Fruit fly (Drosophila melanogaster) whole organism, embryonic: Measurements from ENCODE around the gene CG2247.
A peak's percentile ranks its signal among the peaks of the same experiment; 100 is the strongest.

ENCODE experiments used
- Asciz ChIP-seq: fragments of 200-800 bp; sonication (Bioruptor generic); optimal IDR thresholded peaks from 2 replicates; lab custom pipeline; 2017; ENCODE audit warnings: missing biosample characterization, mild to moderate bottlenecking, missing genetic modification characterization, missing genetic modification reagents
- Atf-2 ChIP-seq: fragments of 200-800 bp; sonication (Bioruptor generic); optimal IDR thresholded peaks from 2 replicates; lab custom pipeline; 2016; ENCODE audit warnings: missing biosample characterization, missing genetic modification characterization
- BtbVII ChIP-seq: fragments of 200-800 bp; sonication (Bioruptor generic); optimal IDR thresholded peaks from 3 replicates; lab custom pipeline; 2017; ENCODE audit warnings: missing biosample characterization, mild to moderate bottlenecking, missing genetic modification characterization
- CG10431 ChIP-seq: fragments of 200-800 bp; sonication (Bioruptor generic); optimal IDR thresholded peaks from 3 replicates; lab custom pipeline; 2018; ENCODE audit warnings: missing biosample characterization, mild to moderate bottlenecking, missing genetic modification characterization
- CG10462 ChIP-seq: fragments of 200-800 bp; sonication (Bioruptor generic); optimal IDR thresholded peaks from 2 replicates; lab custom pipeline; 2016; ENCODE audit warnings: missing biosample characterization, missing genetic modification characterization
- CG10979 ChIP-seq: fragments of 200-800 bp; sonication (Bioruptor generic); optimal IDR thresholded peaks from 2 replicates; lab custom pipeline; 2018; ENCODE audit warnings: missing biosample characterization, mild to moderate bottlenecking, missing genetic modification characterization, moderate library complexity
- CG12155 ChIP-seq: fragments of 200-800 bp; sonication (Bioruptor generic); optimal IDR thresholded peaks from 3 replicates; lab custom pipeline; 2016; ENCODE audit warnings: missing biosample characterization, missing genetic modification characterization
- CG12236 ChIP-seq: fragments of 200-800 bp; sonication (Bioruptor generic); optimal IDR thresholded peaks from 2 replicates; lab custom pipeline; 2016; ENCODE audit warnings: missing biosample characterization, missing genetic modification characterization
- CG12744 ChIP-seq: fragments of 200-800 bp; sonication (Bioruptor generic); optimal IDR thresholded peaks from 2 replicates; lab custom pipeline; 2016; ENCODE audit warnings: missing biosample characterization, missing genetic modification characterization
- CG12769 ChIP-seq: fragments of 200-800 bp; sonication (Bioruptor generic); optimal IDR thresholded peaks from 2 replicates; lab custom pipeline; 2019; ENCODE audit warnings: missing biosample characterization, mild to moderate bottlenecking, missing genetic modification characterization, moderate library complexity
- CG13424 ChIP-seq: fragments of 200-800 bp; sonication (Bioruptor generic); optimal IDR thresholded peaks from 2 replicates; lab custom pipeline; 2019; ENCODE audit warnings: missing biosample characterization, mild to moderate bottlenecking, missing genetic modification characterization, moderate library complexity
- CG13775 ChIP-seq: fragments of 200-800 bp; sonication (Bioruptor generic); optimal IDR thresholded peaks from 3 replicates; lab custom pipeline; 2017; ENCODE audit warnings: missing biosample characterization, mild to moderate bottlenecking, missing genetic modification characterization
- CG14441 ChIP-seq: fragments of 200-800 bp; sonication (Bioruptor generic); IDR thresholded peaks from 2 replicates; pipeline ENCODE4 v1.3.6; 2022; ENCODE audit warnings: missing biosample characterization, missing genetic modification characterization
- CG14667 ChIP-seq: fragments of 200-800 bp; sonication (Bioruptor generic); IDR thresholded peaks from 2 replicates; pipeline ENCODE4 v1.3.6; 2022; ENCODE audit warnings: missing biosample characterization, missing genetic modification characterization
- CG15073 ChIP-seq: fragments of 200-800 bp; sonication (Bioruptor generic); optimal IDR thresholded peaks from 2 replicates; lab custom pipeline; 2016; ENCODE audit warnings: missing biosample characterization, missing genetic modification characterization
- CG15479 ChIP-seq: fragments of 200-800 bp; sonication (Bioruptor generic); optimal IDR thresholded peaks from 3 replicates; lab custom pipeline; 2019; ENCODE audit warnings: missing biosample characterization, mild to moderate bottlenecking, missing genetic modification characterization, moderate library complexity
- CG16779 ChIP-seq: fragments of 200-800 bp; sonication (Bioruptor generic); IDR thresholded peaks from 2 replicates; pipeline ENCODE4 v1.3.6; 2022; ENCODE audit warnings: missing biosample characterization, missing genetic modification characterization
- CG18599 ChIP-seq: fragments of 200-800 bp; sonication (Bioruptor generic); optimal IDR thresholded peaks from 3 replicates; lab custom pipeline; 2017; ENCODE audit warnings: missing biosample characterization, missing genetic modification characterization, mild to moderate bottlenecking, moderate library complexity, missing genetic modification reagents
- CG2120 ChIP-seq: fragments of 200-800 bp; sonication (Bioruptor generic); optimal IDR thresholded peaks from 3 replicates; lab custom pipeline; 2016; ENCODE audit warnings: missing biosample characterization, missing genetic modification characterization
- CG30403 ChIP-seq: fragments of 200-800 bp; sonication (Bioruptor generic); optimal IDR thresholded peaks from 3 replicates; lab custom pipeline; 2016; ENCODE audit warnings: missing biosample characterization, missing genetic modification characterization
- CG30431 ChIP-seq: fragments of 200-800 bp; sonication (Bioruptor generic); optimal IDR thresholded peaks from 2 replicates; lab custom pipeline; 2017; ENCODE audit warnings: missing biosample characterization, missing genetic modification characterization
- CG3838 ChIP-seq: fragments of 200-800 bp; sonication (Bioruptor generic); optimal IDR thresholded peaks from 3 replicates; lab custom pipeline; 2016; ENCODE audit warnings: missing biosample characterization, missing genetic modification characterization
- CG3995 ChIP-seq: fragments of 200-800 bp; sonication (Bioruptor generic); optimal IDR thresholded peaks from 3 replicates; lab custom pipeline; 2016; ENCODE audit warnings: missing biosample characterization, missing genetic modification characterization
- CG4360 ChIP-seq: fragments of 200-800 bp; sonication (Bioruptor generic); IDR thresholded peaks from 2 replicates; pipeline ENCODE4 v1.3.6; 2022; ENCODE audit warnings: missing biosample characterization, missing genetic modification characterization
- CG6175 ChIP-seq: fragments of 200-800 bp; sonication (Bioruptor generic); IDR thresholded peaks from 3 replicates; pipeline ENCODE4 v1.3.6; 2022; ENCODE audit warnings: missing biosample characterization, missing genetic modification characterization
- CG6854 ChIP-seq: fragments of 200-800 bp; sonication (Bioruptor generic); optimal IDR thresholded peaks from 3 replicates; lab custom pipeline; 2017; ENCODE audit warnings: missing biosample characterization, mild to moderate bottlenecking, missing genetic modification characterization
- CG7357 ChIP-seq: fragments of 200-800 bp; sonication (Bioruptor generic); IDR thresholded peaks from 3 replicates; pipeline ENCODE4 v1.3.6; 2022; ENCODE audit warnings: missing biosample characterization, missing genetic modification characterization
- CG7839 ChIP-seq: fragments of 200-800 bp; sonication (Bioruptor generic); optimal IDR thresholded peaks from 3 replicates; lab custom pipeline; 2018; ENCODE audit warnings: missing biosample characterization, mild to moderate bottlenecking, missing genetic modification characterization, moderate library complexity
- CG8944 ChIP-seq: fragments of 200-800 bp; sonication (Bioruptor generic); optimal IDR thresholded peaks from 3 replicates; lab custom pipeline; 2016; ENCODE audit warnings: missing biosample characterization, missing genetic modification characterization
- D19B ChIP-seq: fragments of 200-800 bp; sonication (Bioruptor generic); optimal IDR thresholded peaks from 2 replicates; lab custom pipeline; 2017; ENCODE audit warnings: missing biosample characterization, mild to moderate bottlenecking, missing genetic modification characterization
- Dad ChIP-seq: fragments of 200-800 bp; sonication (Bioruptor generic); optimal IDR thresholded peaks from 3 replicates; lab custom pipeline; 2016; ENCODE audit warnings: missing biosample characterization, missing genetic modification characterization
- Deaf1 ChIP-seq: fragments of 200-800 bp; optimal IDR thresholded peaks from 3 replicates; lab custom pipeline; 2019; ENCODE audit warnings: missing biosample characterization, mild to moderate bottlenecking, missing genetic modification characterization, moderate library complexity
- Dip2 ChIP-seq: fragments of 200-800 bp; sonication (Bioruptor generic); IDR thresholded peaks from 2 replicates; pipeline ENCODE4 v1.3.6; 2022; ENCODE audit warnings: missing biosample characterization, missing genetic modification characterization
- Dref ChIP-seq: fragments of 200-800 bp; sonication (Bioruptor generic); IDR thresholded peaks from 2 replicates; pipeline ENCODE4 v1.3.6; 2022; ENCODE audit warnings: missing biosample characterization, missing genetic modification characterization
- Drgx ChIP-seq: fragments of 200-800 bp; sonication (Bioruptor generic); IDR thresholded peaks from 2 replicates; pipeline ENCODE4 v1.3.6; 2022; ENCODE audit warnings: missing biosample characterization, missing genetic modification characterization
- Fer2 ChIP-seq: fragments of 200-800 bp; sonication (Bioruptor generic); optimal IDR thresholded peaks from 2 replicates; lab custom pipeline; 2018; ENCODE audit warnings: missing biosample characterization, mild to moderate bottlenecking, missing genetic modification characterization, moderate library complexity
- Hsf ChIP-seq: fragments of 200-800 bp; sonication (Bioruptor generic); optimal IDR thresholded peaks from 3 replicates; lab custom pipeline; 2016; ENCODE audit warnings: missing biosample characterization, missing genetic modification characterization
- MTF-1 ChIP-seq: fragments of 200-800 bp; sonication (Bioruptor generic); optimal IDR thresholded peaks from 2 replicates; lab custom pipeline; 2018; ENCODE audit warnings: missing biosample characterization, mild to moderate bottlenecking, missing genetic modification characterization, borderline replicate concordance
- Meics ChIP-seq: fragments of 200-800 bp; sonication (Bioruptor generic); optimal IDR thresholded peaks from 2 replicates; lab custom pipeline; 2017; ENCODE audit warnings: missing biosample characterization, mild to moderate bottlenecking, missing genetic modification characterization
- Oli ChIP-seq: fragments of 200-800 bp; sonication (Bioruptor generic); optimal IDR thresholded peaks from 2 replicates; lab custom pipeline; 2018; ENCODE audit warnings: missing biosample characterization, mild to moderate bottlenecking, missing genetic modification characterization, moderate library complexity
- Taf1 ChIP-seq: fragments of 200-800 bp; sonication (Bioruptor generic); IDR thresholded peaks from 2 replicates; pipeline ENCODE4 v1.3.6; 2022; ENCODE audit warnings: missing biosample characterization, missing genetic modification characterization
- bab2 ChIP-seq: fragments of 200-800 bp; sonication (Bioruptor generic); optimal IDR thresholded peaks from 2 replicates; lab custom pipeline; 2016; ENCODE audit warnings: missing biosample characterization, missing genetic modification characterization
- caup ChIP-seq: fragments of 200-800 bp; sonication (Bioruptor generic); optimal IDR thresholded peaks from 3 replicates; lab custom pipeline; 2017; ENCODE audit warnings: missing biosample characterization, mild to moderate bottlenecking, missing genetic modification characterization, moderate library complexity; ENCODE audit not compliant: severe bottlenecking
- danr ChIP-seq: fragments of 200-800 bp; sonication (Bioruptor generic); IDR thresholded peaks from 2 replicates; pipeline ENCODE4 v1.3.6; 2022; ENCODE audit warnings: missing biosample characterization, missing genetic modification characterization
- emc ChIP-seq: fragments of 200-800 bp; sonication (Bioruptor generic); optimal IDR thresholded peaks from 2 replicates; lab custom pipeline; 2016; ENCODE audit warnings: missing biosample characterization, missing genetic modification characterization
- ftz-f1 ChIP-seq: fragments of 200-800 bp; sonication (Bioruptor generic); optimal IDR thresholded peaks from 2 replicates; lab custom pipeline; 2016; ENCODE audit warnings: missing biosample characterization, missing genetic modification characterization
- gcm ChIP-seq: fragments of 200-800 bp; sonication (Bioruptor generic); optimal IDR thresholded peaks from 2 replicates; lab custom pipeline; 2019; ENCODE audit warnings: missing biosample characterization, mild to moderate bottlenecking, missing genetic modification characterization, moderate library complexity
- hkb ChIP-seq, 2 experiments: fragments of 200-800 bp in 1 of 2; fragments of >200 bp in 1 of 2; sonication (Bioruptor generic) in 1 of 2; IDR thresholded peaks in 1 of 2; optimal IDR thresholded peaks in 1 of 2; 2 replicates each; pipeline versions ENCODE4 v1.3.6 to Lab custom; 2017 to 2022; ENCODE audit warnings: missing biosample characterization in 1 of 2, missing genetic modification characterization in 1 of 2
- lbe ChIP-seq: fragments of 200-800 bp; sonication (Bioruptor generic); optimal IDR thresholded peaks from 2 replicates; lab custom pipeline; 2016; ENCODE audit warnings: missing biosample characterization, mild to moderate bottlenecking, missing genetic modification characterization
- lilli ChIP-seq: fragments of 200-800 bp; sonication (Bioruptor generic); optimal IDR thresholded peaks from 3 replicates; lab custom pipeline; 2016; ENCODE audit warnings: missing biosample characterization, missing genetic modification characterization
- wdn ChIP-seq: fragments of 200-800 bp; sonication (Bioruptor generic); IDR thresholded peaks from 2 replicates; pipeline ENCODE4 v1.3.6; 2022; ENCODE audit warnings: missing biosample characterization, missing genetic modification characterization
- wek ChIP-seq: fragments of 200-800 bp; sonication (Bioruptor generic); optimal IDR thresholded peaks from 3 replicates; lab custom pipeline; 2018; ENCODE audit warnings: missing biosample characterization, mild to moderate bottlenecking, missing genetic modification characterization, moderate library complexity

The CG2247 gene

DNA sequence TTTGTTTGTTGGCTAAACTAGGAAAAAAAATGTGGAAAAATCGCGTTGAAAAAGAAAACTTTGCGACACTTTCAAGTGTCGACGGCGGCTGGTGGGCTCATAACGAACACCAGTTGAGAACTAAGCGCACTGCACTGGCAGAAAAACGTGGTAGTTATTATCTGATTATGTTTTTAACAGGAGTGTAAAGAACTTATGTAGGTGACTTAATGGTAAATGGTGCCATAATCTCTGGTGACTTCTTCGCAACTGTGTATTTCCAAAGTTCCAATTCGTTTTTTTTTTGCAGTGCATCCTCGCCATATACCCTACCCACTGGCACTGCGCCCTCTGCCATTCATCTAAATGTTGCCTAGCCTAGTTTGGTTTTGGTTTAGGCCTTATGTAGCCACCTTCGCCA is 41.5 kb upstream of the CG2247 start (continued):
- no peak for TF ChIP-seq lbe (GFP tag; lab: Kevin White, UChicago)
- no peak for TF ChIP-seq wdn (GFP tag; lab: Robert Waterston, UW)
- peak; percentile 21 for TF ChIP-seq CG12769 (tag; lab: Kevin White, UChicago)
- no peak for TF ChIP-seq CG15073 (GFP tag; lab: Kevin White, UChicago)
- TF ChIP-seq ftz-f1 (GFP tag; lab: Kevin White, UChicago), result no peak
- TF ChIP-seq CG12155, result no peak
- no peak for TF ChIP-seq emc (GFP tag; lab: Kevin White, UChicago)
- TF ChIP-seq CG18599, result peak; percentile 13
- TF ChIP-seq Hsf, result peak; percentile 5
- TF ChIP-seq CG30403 (GFP tag; lab: Kevin White, UChicago), result peak; percentile 28
- peak; percentile 7 for TF ChIP-seq Asciz
- no peak for TF ChIP-seq CG13775 (GFP tag; lab: Kevin White, UChicago)
- no peak for TF ChIP-seq D19B (GFP tag; lab: Kevin White, UChicago)
- no peak for TF ChIP-seq Fer2 (tag; lab: Kevin White, UChicago)
- TF ChIP-seq Deaf1, result no peak
- no peak for TF ChIP-seq Meics (GFP tag; lab: Kevin White, UChicago)
- no peak for TF ChIP-seq CG10462
- no peak for TF ChIP-seq CG6175 (GFP tag; lab: Robert Waterston, UW)
- no peak for TF ChIP-seq Dad (GFP tag; lab: Kevin White, UChicago)
- no peak for TF ChIP-seq CG14667 (GFP tag; lab: Robert Waterston, UW)
- no peak for TF ChIP-seq CG3838
- TF ChIP-seq gcm (GFP tag; lab: Kevin White, UChicago), result no peak
- TF ChIP-seq CG7357 (GFP tag; lab: Robert Waterston, UW), result no peak
- TF ChIP-seq CG14441 (GFP tag; lab: Robert Waterston, UW), result peak; percentile 23; the same call in 1 of the 2 replicates
- TF ChIP-seq CG30431 (GFP tag; lab: Kevin White, UChicago), result peak; percentile 5
- TF ChIP-seq Dip2, result no peak
- TF ChIP-seq caup (GFP tag; lab: Kevin White, UChicago), result no peak
- peak; percentile 49 for TF ChIP-seq Oli (tag; lab: Kevin White, UChicago)
- TF ChIP-seq CG3995 (GFP tag; lab: Kevin White, UChicago), result no peak
- no peak for TF ChIP-seq Atf-2 (GFP tag; lab: Kevin White, UChicago)
- no peak for TF ChIP-seq CG10431 (GFP tag; lab: Kevin White, UChicago)
- peak; percentile 2 for TF ChIP-seq lilli (GFP tag; lab: Kevin White, UChicago)
- peak; percentile 25 for TF ChIP-seq CG10979 (tag; lab: Kevin White, UChicago)
- no peak for TF ChIP-seq Dref
- TF ChIP-seq BtbVII (GFP tag; lab: Kevin White, UChicago), result no peak
- TF ChIP-seq CG8944, result no peak
- no peak for TF ChIP-seq CG15479 (GFP tag; lab: Kevin White, UChicago)
- TF ChIP-seq danr (GFP tag; lab: Robert Waterston, UW), result no peak
- TF ChIP-seq CG13424 (tag; lab: Kevin White, UChicago), result no peak
- no peak for TF ChIP-seq CG6854
- peak; percentile 21 for TF ChIP-seq CG2120 (GFP tag; lab: Kevin White, UChicago)
- TF ChIP-seq Drgx, result peak; percentile 78
- TF ChIP-seq wek (GFP tag; lab: Kevin White, UChicago), result no peak
- no peak for TF ChIP-seq CG12236 (GFP tag; lab: Kevin White, UChicago)
- peak; percentile 10 for TF ChIP-seq bab2 (GFP tag; lab: Kevin White, UChicago)
- TF ChIP-seq CG16779 (GFP tag; lab: Robert Waterston, UW), result no peak
- TF ChIP-seq Taf1, result no peak
- no peak for TF ChIP-seq hkb (optimal IDR thresholded peaks at IDR 0.05; lab: Kevin White, UChicago)
- no peak for TF ChIP-seq hkb (GFP tag; IDR thresholded peaks at IDR 0.05; lab: Robert Waterston, UW)
- TF ChIP-seq CG7839 (tag; lab: Kevin White, UChicago), result peak; percentile 29
- no peak for TF ChIP-seq MTF-1 (GFP tag; lab: Kevin White, UChicago)
- TF ChIP-seq CG4360 (GFP tag; lab: Robert Waterston, UW), result no peak
- TF ChIP-seq CG12744 (GFP tag; lab: Kevin White, UChicago), result no peak
